Worm (Caenorhabditis elegans) whole organism, L4 larva: ENCODE measurements around the gene Y45G5AM.6.
A peak's percentile ranks its signal among the peaks of the same experiment; 100 is the strongest.

Source experiments
- F44E2.7 ChIP-seq: fragments of 200-800 bp; sonication (Bioruptor generic); IDR thresholded peaks from 2 replicates; pipeline ENCODE4 v2.1.2; 2022; ENCODE audit warnings: missing genetic modification characterization, missing compliant biosample characterization
- F49E8.2 ChIP-seq: sonication (generic microtip); optimal IDR thresholded peaks from 2 replicates; lab custom pipeline; 2016; ENCODE audit warnings: missing compliant biosample characterization, mild to moderate bottlenecking, missing genetic modification characterization, borderline replicate concordance
- T26A8.4 ChIP-seq: fragments of 200-800 bp; sonication (Bioruptor generic); IDR thresholded peaks from 2 replicates; pipeline ENCODE4 v1.3.6; 2022; ENCODE audit warnings: missing genetic modification characterization, missing compliant biosample characterization
- Y105C5A.15 ChIP-seq: fragments of 200-800 bp; sonication (Bioruptor generic); IDR thresholded peaks from 2 replicates; pipeline ENCODE4 v1.3.6; 2022; ENCODE audit warnings: missing genetic modification characterization, missing compliant biosample characterization
- ZK546.5 ChIP-seq, 2 experiments: sonication (generic microtip); optimal IDR thresholded peaks; 2 replicates each; lab custom pipeline; 2017; ENCODE audit warnings: missing biosample characterization in 2 of 2, missing genetic modification characterization in 2 of 2
- attf-4 ChIP-seq: sonication (generic microtip); optimal IDR thresholded peaks from 3 replicates; lab custom pipeline; 2017; ENCODE audit warnings: missing biosample characterization, missing genetic modification characterization
- ceh-20 ChIP-seq: fragments of 200-800 bp; sonication (Bioruptor generic); IDR thresholded peaks from 2 replicates; pipeline ENCODE4 v1.3.6; 2022; ENCODE audit warnings: missing genetic modification reagents, missing genetic modification characterization, missing compliant biosample characterization
- ceh-44 ChIP-seq: fragments of 200-800 bp; sonication (Bioruptor generic); IDR thresholded peaks from 2 replicates; pipeline ENCODE4 v1.3.6; 2022; ENCODE audit warnings: missing genetic modification reagents, missing genetic modification characterization, missing compliant biosample characterization
- ceh-82 ChIP-seq: sonication (generic microtip); optimal IDR thresholded peaks from 2 replicates; lab custom pipeline; 2017; ENCODE audit warnings: missing biosample characterization, missing genetic modification characterization
- daf-16 ChIP-seq, 3 experiments: sonication (generic microtip); optimal IDR thresholded peaks; 2 replicates each; lab custom pipeline; 2016 to 2017; ENCODE audit warnings: missing genetic modification characterization in 3 of 3, missing genetic modification reagents in 3 of 3, mild to moderate bottlenecking in 2 of 3, missing compliant biosample characterization in 2 of 3, missing biosample characterization in 1 of 3, moderate library complexity in 1 of 3
- dmd-6 ChIP-seq: fragments of 200-800 bp; sonication (Bioruptor generic); IDR thresholded peaks from 2 replicates; pipeline ENCODE4 v1.3.6; 2022; ENCODE audit warnings: missing genetic modification reagents, missing genetic modification characterization, missing compliant biosample characterization
- dmd-9 ChIP-seq: fragments of 200-800 bp; sonication (Bioruptor generic); IDR thresholded peaks from 2 replicates; pipeline ENCODE4 v1.3.6; 2022; ENCODE audit warnings: missing genetic modification reagents, missing genetic modification characterization, missing compliant biosample characterization
- dpl-1 ChIP-seq: fragments of 150-350 bp; optimal IDR thresholded peaks from 2 replicates; lab custom pipeline; 2014; ENCODE audit warnings: missing biosample characterization, missing genetic modification reagents, missing genetic modification characterization
- egl-27 ChIP-seq: sonication (generic microtip); optimal IDR thresholded peaks from 3 replicates; lab custom pipeline; 2017; ENCODE audit warnings: missing biosample characterization, missing genetic modification reagents, missing genetic modification characterization
- fos-1 ChIP-seq: fragments of 150-350 bp; optimal IDR thresholded peaks from 2 replicates; lab custom pipeline; 2014; ENCODE audit warnings: missing biosample characterization, missing genetic modification characterization
- gei-8 ChIP-seq: fragments of 200-800 bp; sonication (Bioruptor generic); optimal IDR thresholded peaks from 2 replicates; lab custom pipeline; 2018; ENCODE audit warnings: mild to moderate bottlenecking, missing genetic modification characterization, missing compliant biosample characterization
- hif-1 ChIP-seq, 2 experiments: sonication (generic microtip); optimal IDR thresholded peaks; 2 replicates each; lab custom pipeline; 2016 to 2017; ENCODE audit warnings: missing compliant biosample characterization in 2 of 2, missing genetic modification characterization in 2 of 2, missing genetic modification reagents in 2 of 2, missing genotype in 2 of 2, mild to moderate bottlenecking in 1 of 2
- hlh-11 ChIP-seq: fragments of 200-800 bp; sonication (Bioruptor generic); optimal IDR thresholded peaks from 2 replicates; lab custom pipeline; 2018; ENCODE audit warnings: mild to moderate bottlenecking, missing genetic modification characterization, missing compliant biosample characterization
- jun-1 ChIP-seq: fragments of 150-350 bp; optimal IDR thresholded peaks from 2 replicates; lab custom pipeline; 2014; ENCODE audit warnings: missing biosample characterization, missing genetic modification reagents, missing genetic modification characterization
- lim-7 ChIP-seq: fragments of 200-800 bp; sonication (Bioruptor generic); IDR thresholded peaks from 2 replicates; pipeline ENCODE4 v1.3.6; 2022; ENCODE audit warnings: missing genetic modification characterization, missing compliant biosample characterization
- lin-15B ChIP-seq: fragments of 150-350 bp; sonication (generic microtip); optimal IDR thresholded peaks from 3 replicates; lab custom pipeline; 2014; ENCODE audit warnings: missing biosample characterization, missing genetic modification characterization
- lin-38 ChIP-seq: fragments of 200-800 bp; sonication (Bioruptor generic); IDR thresholded peaks from 2 replicates; pipeline ENCODE4 v1.3.6; 2022; ENCODE audit warnings: missing genetic modification reagents, missing genetic modification characterization, missing compliant biosample characterization
- lir-3 ChIP-seq: sonication (generic microtip); optimal IDR thresholded peaks from 2 replicates; lab custom pipeline; 2016; ENCODE audit warnings: mild to moderate bottlenecking, missing genetic modification characterization, missing compliant biosample characterization
- mep-1 ChIP-seq: fragments of 150-350 bp; sonication (generic microtip); optimal IDR thresholded peaks from 3 replicates; lab custom pipeline; 2014; ENCODE audit warnings: missing biosample characterization, missing genetic modification characterization
- mes-2 ChIP-seq: sonication (generic microtip); optimal IDR thresholded peaks from 2 replicates; lab custom pipeline; 2016; ENCODE audit warnings: missing genotype, mild to moderate bottlenecking, missing genetic modification characterization, missing compliant biosample characterization; ENCODE audit not compliant: poor library complexity, severe bottlenecking
- mxl-2 ChIP-seq: fragments of 200-800 bp; sonication (Bioruptor generic); conservative IDR thresholded peaks from 2 replicates; pipeline ENCODE4 v1.3.6; 2022; ENCODE audit warnings: missing genetic modification reagents, missing genetic modification characterization, missing compliant biosample characterization
- nhr-10 ChIP-seq: fragments of 150-350 bp; optimal IDR thresholded peaks from 2 replicates; lab custom pipeline; 2014; ENCODE audit warnings: missing biosample characterization, missing genetic modification characterization
- nhr-111 ChIP-seq: fragments of 200-800 bp; sonication (Bioruptor generic); optimal IDR thresholded peaks from 2 replicates; lab custom pipeline; 2018; ENCODE audit warnings: mild to moderate bottlenecking, missing genetic modification characterization, missing compliant biosample characterization
- nhr-25 ChIP-seq: sonication (generic microtip); optimal IDR thresholded peaks from 2 replicates; lab custom pipeline; 2017; ENCODE audit warnings: missing genetic modification characterization, mild to moderate bottlenecking, missing compliant biosample characterization, antibody characterized with exemption, moderate library complexity, borderline replicate concordance; ENCODE audit not compliant: insufficient read depth
- nhr-28 ChIP-seq: fragments of 150-350 bp; optimal IDR thresholded peaks from 2 replicates; lab custom pipeline; 2014; ENCODE audit warnings: missing biosample characterization, missing genetic modification characterization
- nhr-48 ChIP-seq: sonication (generic microtip); optimal IDR thresholded peaks from 2 replicates; lab custom pipeline; 2016; ENCODE audit warnings: mild to moderate bottlenecking, missing genetic modification characterization, missing compliant biosample characterization
- sdz-12 ChIP-seq: fragments of 200-800 bp; sonication (Bioruptor generic); optimal IDR thresholded peaks from 2 replicates; lab custom pipeline; 2018; ENCODE audit warnings: mild to moderate bottlenecking, missing genetic modification characterization, missing compliant biosample characterization
- set-16 ChIP-seq: fragments of 200-800 bp; sonication (Bioruptor generic); IDR thresholded peaks from 2 replicates; pipeline ENCODE4 v1.3.6; 2022; ENCODE audit warnings: missing genetic modification reagents, missing genetic modification characterization, missing compliant biosample characterization
- skn-1 ChIP-seq: fragments of 150-350 bp; optimal IDR thresholded peaks from 2 replicates; lab custom pipeline; 2014; ENCODE audit warnings: missing biosample characterization, missing genetic modification characterization
- snpc-4 ChIP-seq: fragments of 150-350 bp; optimal IDR thresholded peaks from 2 replicates; lab custom pipeline; 2014; ENCODE audit warnings: missing biosample characterization, missing genetic modification characterization
- vab-7 ChIP-seq: fragments of 200-800 bp; sonication (Bioruptor generic); IDR thresholded peaks from 2 replicates; pipeline ENCODE4 v1.3.6; 2022; ENCODE audit warnings: missing genetic modification reagents, missing genetic modification characterization, missing compliant biosample characterization
- zag-1 ChIP-seq: fragments of 150-350 bp; optimal IDR thresholded peaks from 2 replicates; lab custom pipeline; 2014; ENCODE audit warnings: missing biosample characterization, missing genetic modification characterization
- zfp-2 ChIP-seq: sonication (generic microtip); optimal IDR thresholded peaks from 2 replicates; lab custom pipeline; 2016; ENCODE audit warnings: mild to moderate bottlenecking, missing genetic modification characterization, missing compliant biosample characterization
- zip-2 ChIP-seq: fragments of 150-350 bp; optimal IDR thresholded peaks from 2 replicates; lab custom pipeline; 2014; ENCODE audit warnings: missing biosample characterization, missing genetic modification characterization

The Y45G5AM.6 gene

ce11 chrV:4131471-4131939 lies 20.6 kb downstream of the Y45G5AM.6 start, which contains the start of gene nhr-57 (continued):
- TF ChIP-seq hlh-11 (tag; lab: Kevin White, UChicago), result peak; percentile 93
- peak; percentile 7 for TF ChIP-seq mes-2
- TF ChIP-seq dpl-1 (GFP tag; lab: Kevin White, UChicago), result peak; percentile 4
- peak; percentile 97 for TF ChIP-seq dmd-6
- peak; percentile 91 for TF ChIP-seq nhr-48
- no peak for TF ChIP-seq lir-3 (tag; lab: Kevin White, UChicago)
- no peak for TF ChIP-seq lin-38 (GFP tag; lab: Robert Waterston, UW)
- TF ChIP-seq daf-16 (GFP tag; optimal IDR thresholded peaks at IDR 0.05; lab: Kevin White, UChicago), result peak in 1 of 2 experiments; percentile 40
- TF ChIP-seq daf-16 (tag; optimal IDR thresholded peaks at IDR 0.05; lab: Kevin White, UChicago), result peak; percentile 84
- TF ChIP-seq lim-7, result no peak
- TF ChIP-seq sdz-12, result no peak
- peak; percentile 78 for TF ChIP-seq gei-8 (GFP tag; lab: Kevin White, UChicago)
- TF ChIP-seq hif-1 (tag; optimal IDR thresholded peaks at IDR 0.05; lab: Kevin White, UChicago), result peak; percentile 98 to 100
- TF ChIP-seq, all 104 proteins: peak for 31

ce11 chrV:4129604-4130003 lies 22.5 kb downstream of the Y45G5AM.6 start, which contains the start of gene phat-4:
TSS of gene phat-4 (plus strand) at chrV:4129904.
- TF ChIP-seq ceh-82 (tag; lab: Kevin White, UChicago), result no peak
- no peak for TF ChIP-seq F44E2.7 (GFP tag; lab: Robert Waterston, UW)
- TF ChIP-seq nhr-10, result no peak
- no peak for TF ChIP-seq mxl-2 (GFP tag; lab: Robert Waterston, UW)
- TF ChIP-seq lir-3 (tag; lab: Kevin White, UChicago), result no peak
- no peak for TF ChIP-seq ceh-20 (GFP tag; lab: Robert Waterston, UW)
- TF ChIP-seq F49E8.2 (tag; lab: Kevin White, UChicago), result no peak
- TF ChIP-seq nhr-111 (GFP tag; lab: Kevin White, UChicago), result no peak
- no peak for TF ChIP-seq egl-27 (tag; lab: Kevin White, UChicago)
- TF ChIP-seq snpc-4 (tag; lab: Kevin White, UChicago), result no peak
- TF ChIP-seq vab-7 (GFP tag; lab: Robert Waterston, UW), result no peak
- TF ChIP-seq zag-1 (tag; lab: Kevin White, UChicago), result no peak
- TF ChIP-seq nhr-28 (tag; lab: Kevin White, UChicago), result no peak

- no peak for TF ChIP-seq T26A8.4
- TF ChIP-seq F44E2.7 (GFP tag; lab: Robert Waterston, UW), result no peak
- TF ChIP-seq mep-1 (tag; lab: Kevin White, UChicago), result no peak
- no peak for TF ChIP-seq nhr-10
- no peak for TF ChIP-seq dmd-9 (GFP tag; lab: Robert Waterston, UW)
- no peak for TF ChIP-seq jun-1
- TF ChIP-seq nhr-28 (tag; lab: Kevin White, UChicago), result no peak
- TF ChIP-seq egl-27 (tag; lab: Kevin White, UChicago), result no peak
- TF ChIP-seq ceh-44 (GFP tag; lab: Robert Waterston, UW), result no peak
- TF ChIP-seq dmd-6, result no peak
- no peak for TF ChIP-seq zfp-2 (tag; lab: Kevin White, UChicago)
- no peak for TF ChIP-seq skn-1 (tag; lab: Kevin White, UChicago)
- TF ChIP-seq attf-4 (tag; lab: Kevin White, UChicago), result no peak
- TF ChIP-seq zip-2, result no peak
- no peak for TF ChIP-seq fos-1 (tag; lab: Kevin White, UChicago)
- TF ChIP-seq, all 104 proteins: peak for 0
Observed at ce11 chrV:4127435-4127834, 24.7 kb downstream of the Y45G5AM.6 start, which contains the start of gene T05B4.13. TSS of gene T05B4.13 (minus strand) at chrV:4127535.

ce11 chrV:4125552-4126084 lies 26.5 kb downstream of the Y45G5AM.6 start, which contains the start of gene T05B4.12:
TSS of gene T05B4.12 (minus strand) at chrV:4126034.
- TF ChIP-seq lin-15B (tag; lab: Kevin White, UChicago) (no peak), zag-1 (tag; lab: Kevin White, UChicago) (no peak), ZK546.5 (tag; optimal IDR thresholded peaks at IDR 0.05; lab: Kevin White, UChicago) (no peak), nhr-25 (tag; lab: Kevin White, UChicago) (no peak), set-16 (GFP tag; lab: Robert Waterston, UW) (peak; percentile 68), Y105C5A.15 (GFP tag; lab: Robert Waterston, UW) (no peak)
